Worm (Caenorhabditis elegans) whole organism, late embryonic: ENCODE results near the gene F58A6.5.

ENCODE experiments used
- C38D4.7 ChIP-seq: fragments of 200-800 bp; sonication (Bioruptor generic); optimal IDR thresholded peaks from 2 replicates; lab custom pipeline; 2018; ENCODE audit warnings: mild to moderate bottlenecking, missing genetic modification characterization, moderate library complexity, missing compliant biosample characterization
- F13H6.1 ChIP-seq: sonication (generic microtip); optimal IDR thresholded peaks from 2 replicates; lab custom pipeline; 2016; ENCODE audit warnings: missing genetic modification characterization, missing compliant biosample characterization
- K02D7.2 ChIP-seq: sonication (generic microtip); optimal IDR thresholded peaks from 2 replicates; lab custom pipeline; 2017; ENCODE audit warnings: mild to moderate bottlenecking, missing genetic modification characterization, missing compliant biosample characterization
- K09A11.1 ChIP-seq: sonication (generic microtip); optimal IDR thresholded peaks from 2 replicates; lab custom pipeline; 2017; ENCODE audit warnings: antibody characterized with exemption, mild to moderate bottlenecking, missing genetic modification characterization, missing compliant biosample characterization; ENCODE audit not compliant: insufficient read depth
- Y22D7AL.16 ChIP-seq: sonication (generic microtip); optimal IDR thresholded peaks from 2 replicates; lab custom pipeline; 2016; ENCODE audit warnings: missing genetic modification characterization, missing compliant biosample characterization
- ama-1 ChIP-seq: fragments of 150-350 bp; optimal IDR thresholded peaks from 2 replicates; lab custom pipeline; 2014
- ceh-18 ChIP-seq: sonication (generic microtip); optimal IDR thresholded peaks from 2 replicates; lab custom pipeline; 2016; ENCODE audit warnings: missing genetic modification characterization, missing compliant biosample characterization
- ceh-2 ChIP-seq: sonication (generic microtip); optimal IDR thresholded peaks from 2 replicates; lab custom pipeline; 2016; ENCODE audit warnings: missing genotype, missing genetic modification characterization, missing compliant biosample characterization
- ceh-22 ChIP-seq: sonication (generic microtip); optimal IDR thresholded peaks from 2 replicates; lab custom pipeline; 2017; ENCODE audit warnings: missing biosample characterization, missing genetic modification characterization
- ceh-24 ChIP-seq: sonication (generic microtip); optimal IDR thresholded peaks from 2 replicates; lab custom pipeline; 2016; ENCODE audit warnings: mild to moderate bottlenecking, missing genetic modification characterization, missing compliant biosample characterization
- ceh-45 ChIP-seq: fragments of 200-800 bp; sonication (Bioruptor generic); IDR thresholded peaks from 2 replicates; pipeline ENCODE4 v1.3.6; 2022; ENCODE audit warnings: missing genetic modification reagents, missing genetic modification characterization, missing compliant biosample characterization
- ceh-48 ChIP-seq: sonication (generic microtip); optimal IDR thresholded peaks from 2 replicates; lab custom pipeline; 2016; ENCODE audit warnings: missing genetic modification characterization, inconsistent platforms, missing compliant biosample characterization
- ceh-6 ChIP-seq: fragments of 200-800 bp; sonication (Bioruptor generic); optimal IDR thresholded peaks from 2 replicates; lab custom pipeline; 2018; ENCODE audit warnings: mild to moderate bottlenecking, missing genetic modification characterization, missing compliant biosample characterization
- ceh-9 ChIP-seq: sonication (generic microtip); optimal IDR thresholded peaks from 2 replicates; lab custom pipeline; 2016; ENCODE audit warnings: mild to moderate bottlenecking, missing genetic modification characterization, inconsistent platforms, missing compliant biosample characterization
- dve-1 ChIP-seq: sonication (generic microtip); optimal IDR thresholded peaks from 2 replicates; lab custom pipeline; 2017; ENCODE audit warnings: antibody characterized with exemption, mild to moderate bottlenecking, missing genetic modification characterization, missing compliant biosample characterization
- elt-2 ChIP-seq: sonication (generic microtip); optimal IDR thresholded peaks from 2 replicates; lab custom pipeline; 2016; ENCODE audit warnings: missing genetic modification reagents, missing genetic modification characterization, missing compliant biosample characterization
- ets-4 ChIP-seq: sonication (generic microtip); optimal IDR thresholded peaks from 2 replicates; lab custom pipeline; 2016; ENCODE audit warnings: missing genetic modification characterization, missing compliant biosample characterization
- eyg-1 ChIP-seq: sonication (generic microtip); optimal IDR thresholded peaks from 2 replicates; lab custom pipeline; 2016; ENCODE audit warnings: missing genotype, missing genetic modification characterization, missing compliant biosample characterization
- fkh-10 ChIP-seq: fragments of 150-350 bp; optimal IDR thresholded peaks from 2 replicates; lab custom pipeline; 2014; ENCODE audit warnings: missing biosample characterization, missing genetic modification reagents, missing genetic modification characterization
- gmeb-2 ChIP-seq: sonication (generic microtip); optimal IDR thresholded peaks from 2 replicates; lab custom pipeline; 2016; ENCODE audit warnings: missing genetic modification characterization, inconsistent platforms, missing compliant biosample characterization
- hlh-15 ChIP-seq: sonication (generic microtip); optimal IDR thresholded peaks from 2 replicates; lab custom pipeline; 2016; ENCODE audit warnings: missing genetic modification characterization, missing compliant biosample characterization
- hlh-30 ChIP-seq: sonication (generic microtip); optimal IDR thresholded peaks from 2 replicates; lab custom pipeline; 2017; ENCODE audit warnings: antibody characterized with exemption, missing genetic modification characterization, missing compliant biosample characterization; ENCODE audit not compliant: insufficient read depth
- hlh-8 ChIP-seq: sonication (generic microtip); optimal IDR thresholded peaks from 2 replicates; lab custom pipeline; 2016; ENCODE audit warnings: missing genotype, missing genetic modification characterization, missing compliant biosample characterization
- lim-6 ChIP-seq: sonication (generic microtip); optimal IDR thresholded peaks from 2 replicates; lab custom pipeline; 2016; ENCODE audit warnings: missing genetic modification characterization, missing compliant biosample characterization
- lin-11 ChIP-seq: fragments of 200-800 bp; sonication (Bioruptor generic); optimal IDR thresholded peaks from 2 replicates; lab custom pipeline; 2018; ENCODE audit warnings: mild to moderate bottlenecking, missing genetic modification characterization, missing compliant biosample characterization
- madf-2 ChIP-seq: sonication (generic microtip); optimal IDR thresholded peaks from 2 replicates; lab custom pipeline; 2017; ENCODE audit warnings: missing genetic modification characterization, missing compliant biosample characterization
- mec-3 ChIP-seq: sonication (generic microtip); optimal IDR thresholded peaks from 2 replicates; lab custom pipeline; 2016; ENCODE audit warnings: borderline replicate concordance, missing genetic modification characterization, missing compliant biosample characterization
- nfya-1 ChIP-seq: sonication (generic microtip); optimal IDR thresholded peaks from 2 replicates; lab custom pipeline; 2017; ENCODE audit warnings: missing genetic modification characterization, mild to moderate bottlenecking, missing compliant biosample characterization, antibody characterized with exemption, moderate library complexity
- npax-4 ChIP-seq: sonication (generic microtip); optimal IDR thresholded peaks from 2 replicates; lab custom pipeline; 2016; ENCODE audit warnings: missing genetic modification characterization, missing compliant biosample characterization
- odd-2 ChIP-seq: sonication (generic microtip); optimal IDR thresholded peaks from 2 replicates; lab custom pipeline; 2017; ENCODE audit warnings: antibody characterized with exemption, mild to moderate bottlenecking, missing genetic modification characterization, missing compliant biosample characterization
- pag-3 ChIP-seq: sonication (generic microtip); optimal IDR thresholded peaks from 2 replicates; lab custom pipeline; 2016; ENCODE audit warnings: missing compliant biosample characterization, missing genetic modification characterization, borderline replicate concordance
- pha-2 ChIP-seq: sonication (generic microtip); optimal IDR thresholded peaks from 2 replicates; lab custom pipeline; 2017; ENCODE audit warnings: mild to moderate bottlenecking, missing genetic modification characterization, missing compliant biosample characterization
- pha-4 ChIP-seq: fragments of 150-350 bp; optimal IDR thresholded peaks from 2 replicates; lab custom pipeline; 2018; ENCODE audit warnings: missing biosample characterization, missing genetic modification reagents, missing genetic modification characterization
- pqm-1 ChIP-seq: sonication (generic microtip); optimal IDR thresholded peaks from 2 replicates; lab custom pipeline; 2016; ENCODE audit warnings: missing genetic modification characterization, missing compliant biosample characterization
- pros-1 ChIP-seq: fragments of 150-350 bp; optimal IDR thresholded peaks from 2 replicates; lab custom pipeline; 2014; ENCODE audit warnings: missing biosample characterization, missing genetic modification reagents, missing genetic modification characterization
- ref-2 ChIP-seq: sonication (generic microtip); optimal IDR thresholded peaks from 2 replicates; lab custom pipeline; 2016; ENCODE audit warnings: missing genetic modification characterization, missing compliant biosample characterization
- sox-4 ChIP-seq: sonication (generic microtip); optimal IDR thresholded peaks from 2 replicates; lab custom pipeline; 2017; ENCODE audit warnings: mild to moderate bottlenecking, missing genetic modification characterization, inconsistent platforms, missing compliant biosample characterization
- syd-9 ChIP-seq: sonication (generic microtip); optimal IDR thresholded peaks from 2 replicates; lab custom pipeline; 2016; ENCODE audit warnings: mild to moderate bottlenecking, missing genetic modification characterization, moderate library complexity, missing compliant biosample characterization
- tbx-2 ChIP-seq: sonication (generic microtip); optimal IDR thresholded peaks from 2 replicates; lab custom pipeline; 2016; ENCODE audit warnings: missing genetic modification characterization, missing compliant biosample characterization
- tbx-7 ChIP-seq: sonication (generic microtip); optimal IDR thresholded peaks from 2 replicates; lab custom pipeline; 2016; ENCODE audit warnings: missing genotype, missing genetic modification characterization, missing compliant biosample characterization
- unc-86 ChIP-seq: sonication (generic microtip); optimal IDR thresholded peaks from 2 replicates; lab custom pipeline; 2016; ENCODE audit warnings: missing genetic modification characterization, missing compliant biosample characterization
- ztf-16 ChIP-seq: sonication (generic microtip); optimal IDR thresholded peaks from 2 replicates; lab custom pipeline; 2017; ENCODE audit warnings: missing genetic modification characterization, missing compliant biosample characterization

Gene F58A6.5

DNA sequence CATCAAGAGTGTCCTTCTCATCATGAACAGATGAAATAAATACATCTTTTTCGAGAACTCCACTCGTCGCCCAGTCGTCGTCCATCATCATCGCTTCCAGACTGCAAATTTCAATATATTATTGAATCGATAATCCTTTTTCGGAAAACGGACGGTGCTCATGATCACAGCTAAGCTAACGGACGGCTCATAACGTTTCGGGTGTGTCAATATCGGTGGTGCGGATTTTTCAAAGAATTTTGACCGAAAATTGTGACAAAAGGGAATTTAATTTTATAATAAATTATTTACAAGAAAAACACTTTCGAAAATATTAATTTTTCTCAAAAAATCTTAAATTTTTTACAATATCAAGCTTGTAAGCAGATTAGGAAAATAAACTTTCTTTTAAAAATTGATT is 39.2 kb upstream of the F58A6.5 start, which contains the start of gene crh-2:
Gene crh-2 (minus strand): TSS at position 101 of the 400 bp plus-strand sequence.
- TF ChIP-seq ceh-6 (GFP tag; lab: Kevin White, UChicago), result no peak
- TF ChIP-seq ceh-18 (tag; lab: Kevin White, UChicago), result no peak
- TF ChIP-seq ref-2, result no peak
- no peak for TF ChIP-seq elt-2
- no peak for TF ChIP-seq hlh-15
- no peak for TF ChIP-seq tbx-7 (tag; lab: Kevin White, UChicago)
- TF ChIP-seq Y22D7AL.16 (tag; lab: Kevin White, UChicago), result no peak
- TF ChIP-seq fkh-10 (GFP tag; lab: Kevin White, UChicago), result no peak
- no peak for TF ChIP-seq ceh-48 (tag; lab: Kevin White, UChicago)
- no peak for TF ChIP-seq ztf-16
- TF ChIP-seq ceh-22 (tag; lab: Kevin White, UChicago), result no peak
- TF ChIP-seq gmeb-2 (tag; lab: Kevin White, UChicago), result no peak
- TF ChIP-seq ceh-24 (tag; lab: Kevin White, UChicago), result no peak

ce11 chrII:5186870-5187269 is 38.6 kb upstream of the F58A6.5 start:
- TF ChIP-seq K09A11.1 (tag; lab: Kevin White, UChicago), result no peak
- no peak for TF ChIP-seq hlh-30 (tag; lab: Kevin White, UChicago)
- TF ChIP-seq fkh-10 (GFP tag; lab: Kevin White, UChicago), result no peak
- no peak for TF ChIP-seq lin-11 (tag; lab: Kevin White, UChicago)
- TF ChIP-seq eyg-1 (tag; lab: Kevin White, UChicago), result no peak
- no peak for TF ChIP-seq pros-1 (tag; lab: Kevin White, UChicago)
- TF ChIP-seq madf-2 (tag; lab: Kevin White, UChicago), result no peak
- TF ChIP-seq pag-3 (tag; lab: Kevin White, UChicago), result no peak
- TF ChIP-seq K02D7.2 (tag; lab: Kevin White, UChicago), result no peak
- TF ChIP-seq ceh-48 (tag; lab: Kevin White, UChicago), result no peak

ce11 chrII:5185955-5186539 is 37.8 kb upstream of the F58A6.5 start:
- no peak for TF ChIP-seq ceh-18 (tag; lab: Kevin White, UChicago)
- TF ChIP-seq tbx-2 (tag; lab: Kevin White, UChicago), result no peak
- TF ChIP-seq Y22D7AL.16 (tag; lab: Kevin White, UChicago), result no peak
- no peak for TF ChIP-seq eyg-1 (tag; lab: Kevin White, UChicago)
- no peak for TF ChIP-seq ceh-2
- TF ChIP-seq mec-3 (tag; lab: Kevin White, UChicago), result no peak
- peak; percentile 88 for TF ChIP-seq elt-2

ce11 chrII:5184661-5185545 is 36.7 kb upstream of the F58A6.5 start:
- no peak for TF ChIP-seq lim-6 (tag; lab: Kevin White, UChicago)
- TF ChIP-seq hlh-8 (tag; lab: Kevin White, UChicago), result no peak
- TF ChIP-seq elt-2, result peak; percentile 83
- TF ChIP-seq tbx-2 (tag; lab: Kevin White, UChicago), result no peak
- no peak for TF ChIP-seq sox-4
- no peak for TF ChIP-seq npax-4 (tag; lab: Kevin White, UChicago)
- no peak for TF ChIP-seq ceh-45 (GFP tag; lab: Robert Waterston, UW)

- TF ChIP-seq pha-4 (tag; lab: Kevin White, UChicago), result no peak
- TF ChIP-seq ztf-16, result no peak
- no peak for TF ChIP-seq ref-2
- no peak for TF ChIP-seq odd-2
- TF ChIP-seq madf-2 (tag; lab: Kevin White, UChicago), result no peak
- no peak for TF ChIP-seq F13H6.1
- TF ChIP-seq ama-1, result no peak
- TF ChIP-seq ets-4 (tag; lab: Kevin White, UChicago), result no peak
- no peak for TF ChIP-seq unc-86 (tag; lab: Kevin White, UChicago)
- TF ChIP-seq C38D4.7 (GFP tag; lab: Kevin White, UChicago), result no peak
- TF ChIP-seq pha-2 (tag; lab: Kevin White, UChicago), result no peak
- TF ChIP-seq ceh-18 (tag; lab: Kevin White, UChicago), result no peak
- TF ChIP-seq ceh-48 (tag; lab: Kevin White, UChicago), result no peak
- no peak for TF ChIP-seq Y22D7AL.16 (tag; lab: Kevin White, UChicago)
- no peak for TF ChIP-seq nfya-1 (tag; lab: Kevin White, UChicago)
- no peak for TF ChIP-seq ceh-9
- no peak for TF ChIP-seq dve-1
- no peak for TF ChIP-seq pqm-1 (tag; lab: Kevin White, UChicago)
- TF ChIP-seq syd-9 (tag; lab: Kevin White, UChicago), result no peak
Measured at ce11 chrII:5183207-5183606, 35.0 kb upstream of the F58A6.5 start.
